Fruit fly (Drosophila melanogaster) whole organism, wandering third instar larva: ENCODE data around the gene siz.
A peak's percentile ranks its signal among the peaks of the same experiment; 100 is the strongest.

Experiments used
- Abd-B ChIP-seq: fragments of >200 bp; optimal IDR thresholded peaks from 2 replicates; lab custom pipeline; 2017; ENCODE audit warnings: missing biosample characterization, missing genetic modification characterization
- CG32264 ChIP-seq: fragments of 200-800 bp; sonication (Bioruptor generic); optimal IDR thresholded peaks from 2 replicates; lab custom pipeline; 2016; ENCODE audit warnings: missing biosample characterization, missing genetic modification characterization
- CG9705 ChIP-seq: fragments of 200-800 bp; sonication (Bioruptor generic); optimal IDR thresholded peaks from 2 replicates; lab custom pipeline; 2018; ENCODE audit warnings: missing biosample characterization, mild to moderate bottlenecking, missing genetic modification characterization
- CrebA ChIP-seq: fragments of 200-800 bp; sonication (Bioruptor generic); optimal IDR thresholded peaks from 2 replicates; lab custom pipeline; 2016; ENCODE audit warnings: missing biosample characterization, mild to moderate bottlenecking, missing genetic modification characterization, borderline replicate concordance
- Dfd ChIP-seq: fragments of >200 bp; optimal IDR thresholded peaks from 2 replicates; lab custom pipeline; 2017; ENCODE audit warnings: missing biosample characterization, missing genetic modification characterization
- Dif ChIP-seq: fragments of 200-275, 200-300 bp; sonication (Bioruptor generic); optimal IDR thresholded peaks from 2 replicates; lab custom pipeline; 2018; ENCODE audit warnings: missing biosample characterization, missing genetic modification characterization; ENCODE audit not compliant: partially characterized antibody
- GATAd ChIP-seq: sonication (Bioruptor generic); optimal IDR thresholded peaks from 2 replicates; lab custom pipeline; 2016; ENCODE audit warnings: missing biosample characterization, missing genetic modification characterization
- HLH106 ChIP-seq: fragments of 200-800 bp; optimal IDR thresholded peaks from 3 replicates; lab custom pipeline; 2019; ENCODE audit warnings: missing biosample characterization, mild to moderate bottlenecking, missing genetic modification characterization, moderate library complexity
- Hnf4 ChIP-seq: fragments of 200-800 bp; sonication (Bioruptor generic); optimal IDR thresholded peaks from 2 replicates; lab custom pipeline; 2016; ENCODE audit warnings: missing biosample characterization, mild to moderate bottlenecking, missing genetic modification characterization
- Hr78 ChIP-seq: fragments of >200 bp; optimal IDR thresholded peaks from 2 replicates; lab custom pipeline; 2017; ENCODE audit warnings: missing biosample characterization, missing genetic modification characterization
- Hr83 ChIP-seq: fragments of 200-300 bp; sonication (Bioruptor generic); optimal IDR thresholded peaks from 2 replicates; lab custom pipeline; 2016; ENCODE audit warnings: missing biosample characterization, mild to moderate bottlenecking, missing genetic modification characterization, moderate library complexity; ENCODE audit not compliant: poor library complexity, severe bottlenecking
- Jra ChIP-seq: sonication (Bioruptor generic); optimal IDR thresholded peaks from 2 replicates; lab custom pipeline; 2016; ENCODE audit warnings: missing biosample characterization, missing genetic modification characterization
- Mio ChIP-seq: sonication (Bioruptor generic); optimal IDR thresholded peaks from 2 replicates; lab custom pipeline; 2016; ENCODE audit warnings: missing biosample characterization, missing genetic modification characterization
- Myc ChIP-seq: fragments of >200 bp; optimal IDR thresholded peaks from 2 replicates; lab custom pipeline; 2017
- N ChIP-seq: fragments of >200 bp; optimal IDR thresholded peaks from 2 replicates; lab custom pipeline; 2018; ENCODE audit warnings: missing biosample characterization, missing external identifiers, missing genetic modification characterization
- OdsH ChIP-seq: fragments of 200-800 bp; sonication (Bioruptor generic); optimal IDR thresholded peaks from 2 replicates; lab custom pipeline; 2016; ENCODE audit warnings: missing biosample characterization, mild to moderate bottlenecking, missing genetic modification characterization
- Rel ChIP-seq, 2 experiments: fragments of 200-800 bp; sonication (Bioruptor generic) in 1 of 2; optimal IDR thresholded peaks; 2 replicates in 1 of 2; 3 replicates in 1 of 2; lab custom pipeline; 2016 to 2019; ENCODE audit warnings: mild to moderate bottlenecking in 2 of 2, missing biosample characterization in 2 of 2, missing genetic modification characterization in 2 of 2, moderate library complexity in 1 of 2
- Sp1 ChIP-seq: fragments of 200-800 bp; sonication (Bioruptor generic); optimal IDR thresholded peaks from 3 replicates; lab custom pipeline; 2019; ENCODE audit warnings: missing biosample characterization, mild to moderate bottlenecking, missing genetic modification characterization, moderate library complexity
- Vsx2 ChIP-seq: fragments of 200-300, 225-300 bp; sonication (Bioruptor generic); optimal IDR thresholded peaks from 2 replicates; lab custom pipeline; 2018; ENCODE audit warnings: missing biosample characterization, missing genetic modification characterization; ENCODE audit not compliant: partially characterized antibody
- br ChIP-seq: fragments of 200-800 bp; sonication (Bioruptor generic); optimal IDR thresholded peaks from 2 replicates; lab custom pipeline; 2016; ENCODE audit warnings: missing biosample characterization, missing genetic modification characterization
- brk ChIP-seq: fragments of 200-800 bp; sonication (Bioruptor generic); optimal IDR thresholded peaks from 2 replicates; lab custom pipeline; 2016; ENCODE audit warnings: missing biosample characterization, mild to moderate bottlenecking, missing genetic modification characterization
- dl ChIP-seq, 2 experiments: fragments of 175-275, 200-275 bp in 1 of 2; fragments of 200-275 bp in 1 of 2; sonication (Bioruptor generic); optimal IDR thresholded peaks; lab custom pipeline; 2018; ENCODE audit warnings: mild to moderate bottlenecking in 2 of 2, missing biosample characterization in 2 of 2, missing genetic modification characterization in 2 of 2, moderate library complexity in 2 of 2; ENCODE audit not compliant: partially characterized antibody in 2 of 2, insufficient read depth in 1 of 2
- dmrt93B ChIP-seq: fragments of 200-800 bp; sonication (Bioruptor generic); optimal IDR thresholded peaks from 2 replicates; lab custom pipeline; 2018; ENCODE audit warnings: missing biosample characterization, mild to moderate bottlenecking, missing genetic modification characterization
- dsf ChIP-seq: sonication (Bioruptor generic); optimal IDR thresholded peaks from 2 replicates; lab custom pipeline; 2016; ENCODE audit warnings: missing biosample characterization, missing genetic modification characterization, borderline replicate concordance
- ey ChIP-seq: fragments of 200-800 bp; sonication (Bioruptor generic); optimal IDR thresholded peaks from 2 replicates; lab custom pipeline; 2016; ENCODE audit warnings: missing biosample characterization, missing genetic modification characterization
- foxo ChIP-seq, 2 experiments: fragments of 200-800 bp; sonication (Bioruptor generic); optimal IDR thresholded peaks; 2 replicates in 1 of 2; 3 replicates in 1 of 2; lab custom pipeline; 2016 to 2017; ENCODE audit warnings: missing biosample characterization in 2 of 2, missing genetic modification characterization in 2 of 2
- fru ChIP-seq: fragments of 200-800 bp; sonication (Bioruptor generic); optimal IDR thresholded peaks from 3 replicates; lab custom pipeline; 2016; ENCODE audit warnings: missing biosample characterization, mild to moderate bottlenecking, missing genetic modification characterization
- h ChIP-seq: fragments of 200-800 bp; sonication (Bioruptor generic); optimal IDR thresholded peaks from 3 replicates; lab custom pipeline; 2016; ENCODE audit warnings: missing biosample characterization, mild to moderate bottlenecking, missing genetic modification characterization
- jim ChIP-seq: fragments of 175-275, 200-325 bp; sonication (Bioruptor generic); optimal IDR thresholded peaks from 2 replicates; lab custom pipeline; 2016; ENCODE audit warnings: missing biosample characterization, mild to moderate bottlenecking, missing genetic modification characterization
- lola ChIP-seq: fragments of >200 bp; optimal IDR thresholded peaks from 2 replicates; lab custom pipeline; 2017; ENCODE audit warnings: missing biosample characterization, missing genetic modification characterization
- pan ChIP-seq: fragments of >200 bp; optimal IDR thresholded peaks from 2 replicates; lab custom pipeline; 2017
- psq ChIP-seq: fragments of 200-800 bp; sonication (Bioruptor generic); optimal IDR thresholded peaks from 3 replicates; lab custom pipeline; 2017; ENCODE audit warnings: missing biosample characterization, mild to moderate bottlenecking, missing genetic modification characterization, moderate library complexity
- rgr ChIP-seq: fragments of 200-800 bp; sonication (Bioruptor generic); optimal IDR thresholded peaks from 3 replicates; lab custom pipeline; 2016; ENCODE audit warnings: missing biosample characterization, mild to moderate bottlenecking, missing genetic modification characterization
- sage ChIP-seq: fragments of 200-800 bp; sonication (Bioruptor generic); optimal IDR thresholded peaks from 2 replicates; lab custom pipeline; 2016; ENCODE audit warnings: missing biosample characterization, mild to moderate bottlenecking, missing genetic modification characterization
- sv ChIP-seq: fragments of 200-800 bp; sonication (Bioruptor generic); optimal IDR thresholded peaks from 3 replicates; lab custom pipeline; 2016; ENCODE audit warnings: missing biosample characterization, missing genetic modification characterization
- tai ChIP-seq: sonication (Bioruptor generic); optimal IDR thresholded peaks from 2 replicates; lab custom pipeline; 2016; ENCODE audit warnings: missing biosample characterization, missing genetic modification characterization
- usp ChIP-seq: fragments of >200 bp; optimal IDR thresholded peaks from 2 replicates; lab custom pipeline; 2017; ENCODE audit warnings: missing biosample characterization, missing genetic modification characterization
- woc ChIP-seq: sonication (Bioruptor generic); optimal IDR thresholded peaks from 2 replicates; lab custom pipeline; 2016; ENCODE audit warnings: missing biosample characterization, mild to moderate bottlenecking, missing genetic modification characterization

siz gene

DNA sequence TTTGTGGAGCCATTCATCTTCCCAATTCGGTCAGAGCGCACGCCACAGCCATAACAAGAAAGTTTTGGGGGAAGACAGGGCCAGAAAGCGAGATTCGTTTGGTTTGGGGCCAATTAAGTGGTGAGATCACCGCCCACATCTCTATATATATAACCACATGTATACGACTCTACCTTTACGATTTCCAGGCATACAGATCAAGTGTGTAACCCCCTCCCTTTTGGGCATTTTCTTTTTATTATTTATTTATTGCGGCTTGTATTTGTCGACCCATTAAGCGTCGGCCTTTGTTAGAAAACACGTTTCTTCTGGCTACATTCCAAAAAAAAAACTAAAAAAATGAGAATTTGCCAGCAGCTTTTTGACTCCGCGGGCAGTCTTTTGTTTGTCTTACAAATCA lies 67.0 kb downstream of the siz start:
- TF ChIP-seq brk (GFP tag; lab: Kevin White, UChicago): no peak

dm6 chr3L:21104338-21105018 lies 70.1 kb downstream of the siz start:
- TF ChIP-seq psq: peak; percentile 20
- peak; percentile 88 for TF ChIP-seq Dfd
- no peak for TF ChIP-seq Vsx2 (GFP tag; lab: Kevin White, UChicago)
- TF ChIP-seq foxo (GFP tag; optimal IDR thresholded peaks at IDR 0.05; lab: Kevin White, UChicago): peak in 1 of 2 experiments; percentile 10
- TF ChIP-seq Mio (GFP tag; lab: Kevin White, UChicago): no peak
- TF ChIP-seq fru (GFP tag; lab: Kevin White, UChicago): no peak
- no peak for TF ChIP-seq dsf (GFP tag; lab: Kevin White, UChicago)

- TF ChIP-seq rgr (GFP tag; lab: Kevin White, UChicago) (peak; percentile 8), br (GFP tag; lab: Kevin White, UChicago) (no peak), Mio (GFP tag; lab: Kevin White, UChicago) (no peak), h (GFP tag; lab: Kevin White, UChicago) (peak; percentile 27), Vsx2 (GFP tag; lab: Kevin White, UChicago) (no peak), foxo (GFP tag; optimal IDR thresholded peaks at IDR 0.05; lab: Kevin White, UChicago) (peak in 1 of 2 experiments; percentile 22)
These were observed 72.5 kb downstream of the siz start for dm6 chr3L:21106883-21107282.

- TF ChIP-seq fru (GFP tag; lab: Kevin White, UChicago) (peak; percentile 48), dsf (GFP tag; lab: Kevin White, UChicago) (no peak), sv (no peak), CrebA (GFP tag; lab: Kevin White, UChicago) (no peak), Dfd (no peak), CG32264 (GFP tag; lab: Kevin White, UChicago) (no peak), dl (GFP tag; optimal IDR thresholded peaks at IDR 0.05; lab: Kevin White, UChicago; ENCODE audit: insufficient read depth in 1 of 2, partially characterized antibody in 2 of 2) (no peak), Hr83 (GFP tag; lab: Kevin White, UChicago) (no peak), Jra (no peak), Hr78 (GFP tag; lab: Kevin White, UChicago) (no peak), Vsx2 (GFP tag; lab: Kevin White, UChicago) (no peak), Mio (GFP tag; lab: Kevin White, UChicago) (no peak), brk (GFP tag; lab: Kevin White, UChicago) (no peak), h (GFP tag; lab: Kevin White, UChicago) (peak; percentile 42), rgr (GFP tag; lab: Kevin White, UChicago) (peak; percentile 68), Rel (GFP tag; optimal IDR thresholded peaks at IDR 0.05; lab: Kevin White, UChicago) (peak; percentile 21), Rel (tag; optimal IDR thresholded peaks at IDR 0.05; lab: Kevin White, UChicago) (no peak), N (GFP tag; lab: Kevin White, UChicago) (no peak), CG9705 (GFP tag; lab: Kevin White, UChicago) (no peak), woc (GFP tag; lab: Kevin White, UChicago) (peak; percentile 40), Sp1 (GFP tag; lab: Kevin White, UChicago) (peak; percentile 79), psq (peak; percentile 78), dmrt93B (peak; percentile 56), ey (GFP tag; lab: Kevin White, UChicago) (no peak), Myc (lab: Kevin White, UChicago) (no peak), lola (GFP tag; lab: Kevin White, UChicago) (no peak), HLH106 (tag; lab: Kevin White, UChicago) (peak; percentile 78), sage (GFP tag; lab: Kevin White, UChicago) (no peak), usp (GFP tag; lab: Kevin White, UChicago) (no peak), Hnf4 (GFP tag; lab: Kevin White, UChicago) (no peak), jim (GFP tag; lab: Kevin White, UChicago) (no peak), GATAd (GFP tag; lab: Kevin White, UChicago) (no peak), OdsH (GFP tag; lab: Kevin White, UChicago) (peak; percentile 68), pan (lab: Kevin White, UChicago) (no peak), br (GFP tag; lab: Kevin White, UChicago) (no peak), Abd-B (no peak), Dif (no peak), foxo (GFP tag; optimal IDR thresholded peaks at IDR 0.05; lab: Kevin White, UChicago) (peak in 1 of 2 experiments; percentile 69), tai (GFP tag; lab: Kevin White, UChicago) (no peak)
These were observed 74.1 kb downstream of the siz start for dm6 chr3L:21108454-21108853.
